Worm (Caenorhabditis elegans): Measurements from ENCODE around the gene Y45G5AM.7.

Gene Y45G5AM.7

ce11 chrV:4127435-4127834 lies 42.6 kb downstream of the Y45G5AM.7 start, which contains the start of gene T05B4.13:
Gene T05B4.13 (minus strand): TSS chrV:4127535.
- TF ChIP-seq arid-1 (GFP tag; conservative IDR thresholded peaks at IDR 0.05) (no peak), F37D6.2 (tag; optimal IDR thresholded peaks at IDR 0.05) (no peak), nhr-102 (tag; optimal IDR thresholded peaks at IDR 0.05) (no peak), nhr-11 (tag; optimal IDR thresholded peaks at IDR 0.05) (no peak), attf-4 (tag; optimal IDR thresholded peaks at IDR 0.05) (no peak), T26A8.4 (GFP tag; IDR thresholded peaks at IDR 0.05) (no peak), fkh-10 (GFP tag; optimal IDR thresholded peaks at IDR 0.05) (no peak)

DNA sequence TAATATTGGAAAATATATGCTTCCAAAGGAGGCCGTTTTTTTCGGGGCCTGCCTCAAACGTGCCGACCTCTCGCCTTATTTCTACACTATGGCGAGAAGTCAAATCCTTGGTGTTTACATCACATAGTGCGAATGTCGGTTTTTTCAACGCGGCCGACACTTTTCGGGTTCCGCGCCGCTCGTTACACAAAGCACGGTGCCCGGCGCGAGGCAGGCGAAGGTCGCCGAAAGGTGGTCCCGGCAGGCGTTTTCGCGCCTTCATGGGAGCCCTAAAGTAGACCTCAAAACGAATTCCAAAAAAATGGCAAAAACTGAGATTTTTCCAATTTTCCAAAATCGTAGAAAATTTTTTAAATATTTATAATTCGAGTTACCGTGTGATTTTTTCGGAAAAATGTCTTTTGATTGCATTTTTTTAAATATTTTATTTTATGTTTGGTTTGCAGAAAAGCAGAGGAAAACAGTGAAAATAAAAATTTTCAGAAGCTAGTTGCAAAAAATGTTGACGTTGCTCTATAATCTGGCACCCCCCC lies 44.4 kb downstream of the Y45G5AM.7 start, which contains the start of gene T05B4.12:
T05B4.12 (minus strand) TSS at position 483 of the 533 bp plus-strand sequence.
- TF ChIP-seq mxl-3 (GFP tag; optimal IDR thresholded peaks at IDR 0.05) (no peak), daf-16 (GFP tag; optimal IDR thresholded peaks at IDR 0.05) (no peak), daf-16 (tag; optimal IDR thresholded peaks at IDR 0.05) (no peak), set-16 (GFP tag; IDR thresholded peaks at IDR 0.05) (peak; percentile 68), lin-38 (GFP tag; IDR thresholded peaks at IDR 0.05) (no peak), skn-1 (tag; optimal IDR thresholded peaks at IDR 0.05) (no peak)

- TF ChIP-seq cey-2 (tag; optimal IDR thresholded peaks at IDR 0.05; ENCODE audit: borderline replicate concordance, insufficient read depth) (no peak), nhr-237 (tag; optimal IDR thresholded peaks at IDR 0.05) (no peak), unc-62 (GFP tag; optimal IDR thresholded peaks at IDR 0.05 in 1 of 2) (no peak), unc-62 (tag; optimal IDR thresholded peaks at IDR 0.05) (no peak), nhr-11 (tag; optimal IDR thresholded peaks at IDR 0.05) (no peak), spr-3 (GFP tag; optimal IDR thresholded peaks at IDR 0.05) (no peak), duxl-1 (tag; optimal IDR thresholded peaks at IDR 0.05; ENCODE audit: poor library complexity) (no peak), daf-16 (GFP tag; optimal IDR thresholded peaks at IDR 0.05) (no peak), daf-16 (tag; optimal IDR thresholded peaks at IDR 0.05) (no peak), zag-1 (tag; optimal IDR thresholded peaks at IDR 0.05) (no peak), mxl-3 (GFP tag; optimal IDR thresholded peaks at IDR 0.05) (no peak)
Measured at ce11 chrV:4122415-4122814, 47.6 kb downstream of the Y45G5AM.7 start, which contains the start of gene phat-5. Gene phat-5 (minus strand): TSS chrV:4122515.

ce11 chrV:4120629-4121028 lies 49.4 kb downstream of the Y45G5AM.7 start, which contains the start of gene T05B4.10:
Gene T05B4.10 (minus strand): TSS chrV:4120729.
- TF ChIP-seq fos-1 (tag; optimal IDR thresholded peaks at IDR 0.05) (no peak), F44E2.7 (GFP tag; IDR thresholded peaks at IDR 0.05) (no peak), hlh-30 (tag; optimal IDR thresholded peaks at IDR 0.05; ENCODE audit: insufficient read depth) (no peak), nhr-237 (tag; optimal IDR thresholded peaks at IDR 0.05) (no peak), Y48G9A.11 (GFP tag; IDR thresholded peaks at IDR 0.05) (no peak), lin-1 (GFP tag; IDR thresholded peaks at IDR 0.05) (no peak), nhr-41 (GFP tag; IDR thresholded peaks at IDR 0.05) (no peak), F26F4.8 (GFP tag; conservative IDR thresholded peaks at IDR 0.05) (no peak), sdz-12 (GFP tag; optimal IDR thresholded peaks at IDR 0.05) (no peak), hlh-11 (tag; optimal IDR thresholded peaks at IDR 0.05) (no peak), mdt-29 (GFP tag; IDR thresholded peaks at IDR 0.05) (no peak), dmd-8 (GFP tag; IDR thresholded peaks at IDR 0.05) (no peak), Y5F2A.4 (GFP tag; optimal IDR thresholded peaks at IDR 0.05) (no peak), attf-4 (tag; optimal IDR thresholded peaks at IDR 0.05) (no peak), zip-2 (tag; optimal IDR thresholded peaks at IDR 0.05) (no peak), unc-130 (GFP tag; optimal IDR thresholded peaks at IDR 0.05) (no peak), spr-3 (GFP tag; optimal IDR thresholded peaks at IDR 0.05) (no peak), aha-1 (tag) (no peak), R02D3.7 (tag; optimal IDR thresholded peaks at IDR 0.05) (no peak)
